Worm (Caenorhabditis elegans): ENCODE results near the gene T19D2.13.

Gene T19D2.13

ce11 chrX:3979146-3979545 lies 37.0 kb upstream of the T19D2.13 start:
- TF ChIP-seq ceh-22 (tag; optimal IDR thresholded peaks at IDR 0.05) (no peak), tbx-7 (tag; optimal IDR thresholded peaks at IDR 0.05) (no peak), ceh-2 (tag; optimal IDR thresholded peaks at IDR 0.05) (no peak), fkh-10 (GFP tag; optimal IDR thresholded peaks at IDR 0.05) (no peak), ceh-34 (tag; optimal IDR thresholded peaks at IDR 0.05) (no peak), ama-1 (optimal IDR thresholded peaks at IDR 0.05) (no peak), K09A11.1 (tag; optimal IDR thresholded peaks at IDR 0.05; ENCODE audit: insufficient read depth) (no peak), pax-1 (tag; optimal IDR thresholded peaks at IDR 0.05) (no peak), unc-86 (tag; optimal IDR thresholded peaks at IDR 0.05) (no peak), che-1 (tag; optimal IDR thresholded peaks at IDR 0.05) (no peak), hlh-15 (tag; optimal IDR thresholded peaks at IDR 0.05) (no peak), ttx-3 (tag; optimal IDR thresholded peaks at IDR 0.05) (no peak), pag-3 (tag; optimal IDR thresholded peaks at IDR 0.05; ENCODE audit: borderline replicate concordance) (no peak)

ce11 chrX:3977271-3977670 lies 35.1 kb upstream of the T19D2.13 start:
- TF ChIP-seq ceh-48 (tag; optimal IDR thresholded peaks at IDR 0.05), result no peak
- TF ChIP-seq ref-2 (tag; optimal IDR thresholded peaks at IDR 0.05), result peak; percentile 74

- TF ChIP-seq unc-55 (GFP tag; optimal IDR thresholded peaks at IDR 0.05) (peak; percentile 54), ceh-2 (tag; optimal IDR thresholded peaks at IDR 0.05) (no peak), hlh-8 (tag; optimal IDR thresholded peaks at IDR 0.05) (no peak), ttx-3 (tag; optimal IDR thresholded peaks at IDR 0.05) (no peak)
Measured at ce11 chrX:3976755-3977154, 34.6 kb upstream of the T19D2.13 start.

ce11 chrX:3974160-3974559 lies 32.0 kb upstream of the T19D2.13 start:
- TF ChIP-seq syd-9 (tag; optimal IDR thresholded peaks at IDR 0.05), result no peak

ce11 chrX:3973534-3973933 lies 31.4 kb upstream of the T19D2.13 start, which contains the start of gene C16B8.4:
TSS of gene C16B8.4 (minus strand) at chrX:3973634.
- TF ChIP-seq fkh-6 (tag; optimal IDR thresholded peaks at IDR 0.05) (no peak), sdc-2 (tag; optimal IDR thresholded peaks at IDR 0.05) (no peak), elt-4 (tag; optimal IDR thresholded peaks at IDR 0.05) (no peak), ceh-9 (tag; optimal IDR thresholded peaks at IDR 0.05) (no peak), hlh-13 (GFP tag; optimal IDR thresholded peaks at IDR 0.05) (no peak), ceh-48 (tag; optimal IDR thresholded peaks at IDR 0.05) (no peak), odd-2 (tag; optimal IDR thresholded peaks at IDR 0.05) (no peak), gmeb-2 (tag; optimal IDR thresholded peaks at IDR 0.05) (no peak), ceh-14 (tag; optimal IDR thresholded peaks at IDR 0.05) (no peak), ceh-2 (tag; optimal IDR thresholded peaks at IDR 0.05) (no peak), ztf-16 (tag; optimal IDR thresholded peaks at IDR 0.05) (no peak), hlh-15 (tag; optimal IDR thresholded peaks at IDR 0.05) (no peak), hlh-8 (tag; optimal IDR thresholded peaks at IDR 0.05) (no peak), ama-1 (optimal IDR thresholded peaks at IDR 0.05) (no peak)

ce11 chrX:3970786-3971185 lies 28.6 kb upstream of the T19D2.13 start:
- TF ChIP-seq eyg-1 (tag; optimal IDR thresholded peaks at IDR 0.05), result no peak
- peak; percentile 1 for TF ChIP-seq ref-2 (tag; optimal IDR thresholded peaks at IDR 0.05)

ce11 chrX:3969980-3970403 lies 27.8 kb upstream of the T19D2.13 start:
- TF ChIP-seq mec-3 (tag; optimal IDR thresholded peaks at IDR 0.05; ENCODE audit: borderline replicate concordance), result no peak
- peak; percentile 76 for TF ChIP-seq nhr-232 (tag; optimal IDR thresholded peaks at IDR 0.05)
- peak; percentile 80 for TF ChIP-seq T23F11.4 (GFP tag; optimal IDR thresholded peaks at IDR 0.05)
- TF ChIP-seq pat-9 (tag; optimal IDR thresholded peaks at IDR 0.05), result peak; percentile 84
- TF ChIP-seq sox-2 (GFP tag; IDR thresholded peaks at IDR 0.05), result peak; percentile 84
- TF ChIP-seq F13H6.1 (tag; optimal IDR thresholded peaks at IDR 0.05), result peak; percentile 19
- peak; percentile 18 for TF ChIP-seq pax-1 (tag; optimal IDR thresholded peaks at IDR 0.05)
- TF ChIP-seq tbx-2 (tag; optimal IDR thresholded peaks at IDR 0.05), result peak; percentile 87
- TF ChIP-seq C08G9.2 (tag; optimal IDR thresholded peaks at IDR 0.05), result peak; percentile 81
- peak; percentile 77 for TF ChIP-seq syd-9 (tag; optimal IDR thresholded peaks at IDR 0.05)
- TF ChIP-seq ceh-31 (tag; optimal IDR thresholded peaks at IDR 0.05), result peak; percentile 72
- TF ChIP-seq K09A11.1 (tag; optimal IDR thresholded peaks at IDR 0.05; ENCODE audit: insufficient read depth), result peak; percentile 84
- peak; percentile 67 for TF ChIP-seq ceh-2 (tag; optimal IDR thresholded peaks at IDR 0.05)
- TF ChIP-seq ceh-45 (GFP tag; IDR thresholded peaks at IDR 0.05), result peak; percentile 74; the same call in 1 of the 2 replicates
- peak; percentile 76 for TF ChIP-seq ttx-3 (tag; optimal IDR thresholded peaks at IDR 0.05)
- TF ChIP-seq unc-42 (tag; optimal IDR thresholded peaks at IDR 0.05), result peak; percentile 55
- peak; percentile 24 for TF ChIP-seq ceh-22 (tag; optimal IDR thresholded peaks at IDR 0.05)
- TF ChIP-seq ama-1 (optimal IDR thresholded peaks at IDR 0.05), result no peak
- peak; percentile 91 for TF ChIP-seq elt-2 (tag; optimal IDR thresholded peaks at IDR 0.05)
- peak; percentile 76 for TF ChIP-seq dmd-4 (tag; optimal IDR thresholded peaks at IDR 0.05; ENCODE audit: borderline replicate concordance)
